Worm (Caenorhabditis elegans): ENCODE data around the gene B0238.15.

ce11 chrV:5243036-5243435 is 3.0 kb downstream of the B0238.15 start, which contains the start of gene cest-35.1:
- TF ChIP-seq aly-2 (tag; optimal IDR thresholded peaks at IDR 0.05) (no peak), ces-1 (GFP tag; optimal IDR thresholded peaks at IDR 0.05) (no peak), ceh-63 (GFP tag; optimal IDR thresholded peaks at IDR 0.05) (no peak), alr-1 (tag; optimal IDR thresholded peaks at IDR 0.05; ENCODE audit: borderline replicate concordance) (no peak), elt-2 (tag; optimal IDR thresholded peaks at IDR 0.05) (no peak), jun-1 (tag; optimal IDR thresholded peaks at IDR 0.05) (no peak), unc-86 (tag; optimal IDR thresholded peaks at IDR 0.05) (no peak), efl-1 (optimal IDR thresholded peaks at IDR 0.05) (no peak), efl-1 (GFP tag; optimal IDR thresholded peaks at IDR 0.05 in 1 of 2) (no peak), elt-3 (tag; optimal IDR thresholded peaks at IDR 0.05) (no peak), dpl-1 (GFP tag; optimal IDR thresholded peaks at IDR 0.05) (no peak)
